Fruit fly (Drosophila melanogaster): Measurements from ENCODE around the gene Ctl2.

Ctl2 gene

dm6 chr3R:29157418-29158398 is 34.5 kb downstream of the Ctl2 start, which contains the start of gene rdog (continued):
- TF ChIP-seq CG10321 (GFP tag; IDR thresholded peaks at IDR 0.05) (no peak), lov (optimal IDR thresholded peaks at IDR 0.05) (no peak), lov (GFP tag; IDR thresholded peaks at IDR 0.05) (no peak), Lpt (GFP tag; optimal IDR thresholded peaks at IDR 0.05) (no peak), CG12219 (GFP tag; optimal IDR thresholded peaks at IDR 0.05) (peak; percentile 72), CG18476 (GFP tag; optimal IDR thresholded peaks at IDR 0.05) (peak; percentile 85), dimm (GFP tag; IDR thresholded peaks at IDR 0.05) (no peak), CG15269 (tag; optimal IDR thresholded peaks at IDR 0.05) (peak; percentile 81), CG1832 (GFP tag; optimal IDR thresholded peaks at IDR 0.05) (no peak), grau (tag; optimal IDR thresholded peaks at IDR 0.05) (peak; percentile 83), CG2120 (GFP tag; optimal IDR thresholded peaks at IDR 0.05) (peak; percentile 88), Hey (tag; optimal IDR thresholded peaks at IDR 0.05) (no peak), chif (GFP tag; optimal IDR thresholded peaks at IDR 0.05) (peak; percentile 84 to 90), prd (optimal IDR thresholded peaks at IDR 0.05) (no peak), prd (GFP tag; IDR thresholded peaks at IDR 0.05) (peak; percentile 65; the same call in 2 of the 3 replicates), CG17612 (GFP tag; IDR thresholded peaks at IDR 0.05) (no peak), Bgb (GFP tag; IDR thresholded peaks at IDR 0.05; ENCODE audit: partially characterized antibody) (peak; percentile 12; the same call in 1 of the 2 replicates), dm (GFP tag; optimal IDR thresholded peaks at IDR 0.05) (peak; percentile 78), CG2129 (GFP tag; IDR thresholded peaks at IDR 0.05; ENCODE audit: partially characterized antibody) (no peak), fd96Cb (tag; optimal IDR thresholded peaks at IDR 0.05) (peak; percentile 73), CG16779 (GFP tag; IDR thresholded peaks at IDR 0.05) (no peak), peb (GFP tag; IDR thresholded peaks at IDR 0.05) (no peak), CG6689 (GFP tag; IDR thresholded peaks at IDR 0.05) (peak; percentile 47), repo (GFP tag; optimal IDR thresholded peaks at IDR 0.05) (peak; percentile 24), chinmo (GFP tag; IDR thresholded peaks at IDR 0.05; ENCODE audit: partially characterized antibody) (0 out of 4 replicates have a peak, but pooled peaks have one; percentile 50), psq (GFP tag; optimal IDR thresholded peaks at IDR 0.05) (peak; percentile 48), Fer3 (tag; optimal IDR thresholded peaks at IDR 0.05) (peak; percentile 56), gsb-n (tag; optimal IDR thresholded peaks at IDR 0.05) (peak; percentile 76), tio (GFP tag; optimal IDR thresholded peaks at IDR 0.05) (peak; percentile 38), TFAM (GFP tag; optimal IDR thresholded peaks at IDR 0.05) (no peak), C15 (GFP tag; IDR thresholded peaks at IDR 0.05) (no peak), CG1603 (tag; optimal IDR thresholded peaks at IDR 0.05) (peak; percentile 77), CG1233 (GFP tag; optimal IDR thresholded peaks at IDR 0.05) (peak; percentile 69), gt (GFP tag; IDR thresholded peaks at IDR 0.05) (no peak), Dip2 (GFP tag; IDR thresholded peaks at IDR 0.05) (no peak), CG11456 (GFP tag; IDR thresholded peaks at IDR 0.05) (0 out of 3 replicates have a peak, but pooled peaks have one; percentile 61), CG13123 (GFP tag; optimal IDR thresholded peaks at IDR 0.05) (peak; percentile 57), YL-1 (GFP tag; optimal IDR thresholded peaks at IDR 0.05) (peak; percentile 75), shn (GFP tag; optimal IDR thresholded peaks at IDR 0.05) (peak; percentile 81), kay (GFP tag; optimal IDR thresholded peaks at IDR 0.05) (peak; percentile 61), so (GFP tag; IDR thresholded peaks at IDR 0.05) (no peak; the same call in 2 of the 3 replicates), HLH4C (GFP tag; IDR thresholded peaks at IDR 0.05; ENCODE audit: partially characterized antibody) (no peak), CG7357 (GFP tag; IDR thresholded peaks at IDR 0.05) (peak; percentile 56; the same call in 2 of the 3 replicates), eyg (GFP tag; optimal IDR thresholded peaks at IDR 0.05) (peak; percentile 33), gro (GFP tag; optimal IDR thresholded peaks at IDR 0.05) (peak; percentile 90), dmrt99B (tag; optimal IDR thresholded peaks at IDR 0.05) (peak; percentile 76), crol (GFP tag; IDR thresholded peaks at IDR 0.05) (no peak), bbx (GFP tag; IDR thresholded peaks at IDR 0.05; ENCODE audit: partially characterized antibody) (no peak), CG17912 (GFP tag; optimal IDR thresholded peaks at IDR 0.05) (no peak)
